Worm (Caenorhabditis elegans): ENCODE data around the gene R04F11.3.
A peak's percentile ranks its signal among the peaks of the same experiment; 100 is the strongest.

Gene R04F11.3

ce11 chrV:12303453-12304077 lies 13.4 kb downstream of the R04F11.3 start (continued):
- TF ChIP-seq ets-5 (GFP tag; IDR thresholded peaks at IDR 0.05) = no peak
- no peak for TF ChIP-seq sptf-1 (tag; optimal IDR thresholded peaks at IDR 0.05)
- TF ChIP-seq unc-98 (GFP tag; IDR thresholded peaks at IDR 0.05) = peak; percentile 74
- peak; percentile 39 for TF ChIP-seq nhr-237 (tag; optimal IDR thresholded peaks at IDR 0.05)
- TF ChIP-seq ztf-11 (tag; optimal IDR thresholded peaks at IDR 0.05) = peak in 1 of 2 experiments; percentile 84
- TF ChIP-seq efl-3 (GFP tag; optimal IDR thresholded peaks at IDR 0.05) = peak; percentile 84
- peak; percentile 77 for TF ChIP-seq C16A3.4 (tag; optimal IDR thresholded peaks at IDR 0.05)
- TF ChIP-seq ama-1 (optimal IDR thresholded peaks at IDR 0.05) = peak; percentile 71
- TF ChIP-seq jun-1 (tag; optimal IDR thresholded peaks at IDR 0.05) = peak; percentile 85
- TF ChIP-seq nhr-85 (tag) = peak; percentile 93
- peak; percentile 75 for TF ChIP-seq mab-9 (GFP tag; IDR thresholded peaks at IDR 0.05)
- peak; percentile 91 for TF ChIP-seq rnt-1 (tag; optimal IDR thresholded peaks at IDR 0.05)
- TF ChIP-seq zip-4 (GFP tag; optimal IDR thresholded peaks at IDR 0.05) = peak; percentile 73
- TF ChIP-seq unc-86 (tag; optimal IDR thresholded peaks at IDR 0.05) = peak; percentile 77
- no peak for TF ChIP-seq C34B4.2 (tag; optimal IDR thresholded peaks at IDR 0.05)
- TF ChIP-seq fkh-8 (tag; optimal IDR thresholded peaks at IDR 0.05) = peak; percentile 84
- peak; percentile 69 to 73 for TF ChIP-seq efl-1 (optimal IDR thresholded peaks at IDR 0.05)
- peak; percentile 52 to 97 for TF ChIP-seq efl-1 (GFP tag; optimal IDR thresholded peaks at IDR 0.05 in 1 of 2)
- peak; percentile 91 for TF ChIP-seq dsc-1 (tag; optimal IDR thresholded peaks at IDR 0.05)
- peak; percentile 56 for TF ChIP-seq pag-3 (tag; optimal IDR thresholded peaks at IDR 0.05; ENCODE audit: borderline replicate concordance, insufficient read depth)
- TF ChIP-seq skn-1 (tag; optimal IDR thresholded peaks at IDR 0.05) = peak; percentile 88
- TF ChIP-seq pax-3 (tag; optimal IDR thresholded peaks at IDR 0.05) = peak; percentile 93
- peak; percentile 72 for TF ChIP-seq xbp-1 (tag; optimal IDR thresholded peaks at IDR 0.05)
- TF ChIP-seq nhr-11 (tag; optimal IDR thresholded peaks at IDR 0.05) = peak; percentile 19
- peak; percentile 68 for TF ChIP-seq fos-1 (tag; optimal IDR thresholded peaks at IDR 0.05)
- peak; percentile 71 to 74 for TF ChIP-seq lin-35 (GFP tag; optimal IDR thresholded peaks at IDR 0.05)
- TF ChIP-seq sup-37 (GFP tag; optimal IDR thresholded peaks at IDR 0.05) = peak; percentile 69
- TF ChIP-seq snu-23 (GFP tag; optimal IDR thresholded peaks at IDR 0.05) = peak; percentile 86
- TF ChIP-seq alr-1 (tag; optimal IDR thresholded peaks at IDR 0.05; ENCODE audit: borderline replicate concordance) = no peak
- TF ChIP-seq zag-1 (tag; optimal IDR thresholded peaks at IDR 0.05) = no peak
- peak in 1 of 2 experiments; percentile 72 for TF ChIP-seq mdl-1 (tag; optimal IDR thresholded peaks at IDR 0.05)
- peak; percentile 58 for TF ChIP-seq mep-1 (tag; optimal IDR thresholded peaks at IDR 0.05)
- peak; percentile 14 for TF ChIP-seq fkh-4 (tag; optimal IDR thresholded peaks at IDR 0.05; ENCODE audit: borderline replicate concordance)
- peak; percentile 65 for TF ChIP-seq unc-130 (tag; optimal IDR thresholded peaks at IDR 0.05)
- TF ChIP-seq egl-27 (tag; optimal IDR thresholded peaks at IDR 0.05) = no peak
- peak; percentile 76 for TF ChIP-seq lin-14 (GFP tag; optimal IDR thresholded peaks at IDR 0.05)
- TF ChIP-seq tbx-2 (tag; optimal IDR thresholded peaks at IDR 0.05) = peak; percentile 82
- peak; percentile 10 for TF ChIP-seq lir-3 (tag; optimal IDR thresholded peaks at IDR 0.05; ENCODE audit: poor library complexity)
- peak; percentile 73 for TF ChIP-seq ceh-88 (GFP tag; IDR thresholded peaks at IDR 0.05)
- peak; percentile 79 for TF ChIP-seq nhr-77 (tag; optimal IDR thresholded peaks at IDR 0.05)
- peak; percentile 73 to 77 for TF ChIP-seq lsy-2 (tag; optimal IDR thresholded peaks at IDR 0.05)
- TF ChIP-seq nhr-90 (tag; optimal IDR thresholded peaks at IDR 0.05; ENCODE audit: poor library complexity) = peak; percentile 87
- TF ChIP-seq nhr-47 (tag; optimal IDR thresholded peaks at IDR 0.05) = peak; percentile 93
- TF ChIP-seq fkh-10 (GFP tag; optimal IDR thresholded peaks at IDR 0.05) = peak; percentile 56
- no peak for TF ChIP-seq hlh-4 (tag; optimal IDR thresholded peaks at IDR 0.05)
- peak; percentile 86 for TF ChIP-seq nhr-19 (GFP tag; conservative IDR thresholded peaks at IDR 0.05)
- peak; percentile 36 for TF ChIP-seq vab-15 (tag; optimal IDR thresholded peaks at IDR 0.05)
- no peak for TF ChIP-seq Y116A8C.19 (tag; optimal IDR thresholded peaks at IDR 0.05; ENCODE audit: borderline replicate concordance)
- TF ChIP-seq elt-3 (tag; optimal IDR thresholded peaks at IDR 0.05) = peak in 3 of 6 experiments; percentile 36 to 61 (median 37)
- peak; percentile 76 for TF ChIP-seq elt-2 (tag; optimal IDR thresholded peaks at IDR 0.05)
- peak; percentile 88 for TF ChIP-seq nhr-71 (tag; optimal IDR thresholded peaks at IDR 0.05)
